Worm (Caenorhabditis elegans) whole organism, young adult: ENCODE data around the gene pak-2.

ENCODE experiments used
- D2030.7 ChIP-seq: fragments of 200-800 bp; sonication (Bioruptor generic); IDR thresholded peaks from 2 replicates; pipeline ENCODE4 v1.3.6; 2022; ENCODE audit warnings: missing genetic modification reagents, missing genetic modification characterization, missing compliant biosample characterization
- F33H1.4 ChIP-seq: fragments of 200-800 bp; sonication (Bioruptor generic); IDR thresholded peaks from 2 replicates; pipeline ENCODE4 v1.3.6; 2022; ENCODE audit warnings: missing genetic modification reagents, missing genetic modification characterization, missing compliant biosample characterization
- F57A8.1 ChIP-seq: fragments of 200-800 bp; sonication (Bioruptor generic); optimal IDR thresholded peaks from 2 replicates; lab custom pipeline; 2018; ENCODE audit warnings: mild to moderate bottlenecking, missing genetic modification characterization, moderate library complexity, missing compliant biosample characterization
- K11D2.4 ChIP-seq: fragments of 200-800 bp; sonication (Bioruptor generic); IDR thresholded peaks from 2 replicates; pipeline ENCODE4 v1.3.6; 2022; ENCODE audit warnings: missing genetic modification reagents, missing genetic modification characterization, missing compliant biosample characterization
- Y53G8AR.9 ChIP-seq: fragments of 200-800 bp; sonication (Bioruptor generic); conservative IDR thresholded peaks from 2 replicates; pipeline ENCODE4 v1.3.6; 2022; ENCODE audit warnings: missing genetic modification reagents, missing genetic modification characterization, missing compliant biosample characterization
- Y56A3A.18 ChIP-seq: fragments of 200-800 bp; sonication (Bioruptor generic); IDR thresholded peaks from 2 replicates; pipeline ENCODE4 v1.3.6; 2022; ENCODE audit warnings: missing genetic modification reagents, missing genetic modification characterization, missing compliant biosample characterization
- Y79H2A.3 ChIP-seq: fragments of 200-800 bp; sonication (Bioruptor generic); conservative IDR thresholded peaks from 2 replicates; pipeline ENCODE4 v1.3.6; 2022; ENCODE audit warnings: missing genetic modification reagents, missing genetic modification characterization, missing compliant biosample characterization
- bed-1 ChIP-seq: fragments of 200-800 bp; sonication (Bioruptor generic); IDR thresholded peaks from 2 replicates; pipeline ENCODE4 v1.3.6; 2022; ENCODE audit warnings: missing genetic modification reagents, missing genetic modification characterization, missing compliant biosample characterization
- ccch-3 ChIP-seq: fragments of 200-800 bp; sonication (Bioruptor generic); optimal IDR thresholded peaks from 2 replicates; lab custom pipeline; 2018; ENCODE audit warnings: mild to moderate bottlenecking, missing genetic modification characterization, missing compliant biosample characterization
- cebp-1 ChIP-seq, 2 experiments: fragments of 200-800 bp in 1 of 2; sonication (Bioruptor generic) in 1 of 2; sonication (generic microtip) in 1 of 2; IDR thresholded peaks in 1 of 2; optimal IDR thresholded peaks in 1 of 2; 2 replicates each; pipeline versions ENCODE4 v1.3.6 to Lab custom; 2017 to 2022; ENCODE audit warnings: missing compliant biosample characterization in 2 of 2, missing genetic modification characterization in 2 of 2, mild to moderate bottlenecking in 1 of 2, missing genetic modification reagents in 1 of 2, moderate library complexity in 1 of 2
- ceh-27 ChIP-seq: fragments of 200-800 bp; sonication (Bioruptor generic); optimal IDR thresholded peaks from 2 replicates; lab custom pipeline; 2018; ENCODE audit warnings: mild to moderate bottlenecking, missing genetic modification characterization, moderate library complexity, missing compliant biosample characterization
- dox-1 ChIP-seq: fragments of 200-800 bp; sonication (Bioruptor generic); IDR thresholded peaks from 2 replicates; pipeline ENCODE4 v1.3.6; 2022; ENCODE audit warnings: missing genetic modification reagents, missing genetic modification characterization, missing compliant biosample characterization
- egl-18 ChIP-seq: fragments of 200-800 bp; sonication (Bioruptor generic); IDR thresholded peaks from 2 replicates; pipeline ENCODE4 v1.3.6; 2022; ENCODE audit warnings: missing genetic modification reagents, missing genetic modification characterization, missing compliant biosample characterization
- egrh-3 ChIP-seq: fragments of 200-800 bp; sonication (Bioruptor generic); IDR thresholded peaks from 2 replicates; pipeline ENCODE4 v1.3.6; 2022; ENCODE audit warnings: missing genetic modification reagents, missing genetic modification characterization, missing compliant biosample characterization
- ekl-4 ChIP-seq: fragments of 200-800 bp; sonication (Bioruptor generic); IDR thresholded peaks from 2 replicates; pipeline ENCODE4 v1.3.6; 2022; ENCODE audit warnings: missing genetic modification reagents, missing genetic modification characterization, missing compliant biosample characterization
- him-1 ChIP-seq: sonication (generic microtip); optimal IDR thresholded peaks from 2 replicates; lab custom pipeline; 2016; ENCODE audit warnings: missing genotype, missing genetic modification reagents, missing genetic modification characterization, missing compliant biosample characterization
- hmg-1.2 ChIP-seq: fragments of 200-800 bp; sonication (Bioruptor generic); IDR thresholded peaks from 2 replicates; pipeline ENCODE4 v1.3.6; 2022; ENCODE audit warnings: missing genetic modification reagents, missing genetic modification characterization, missing compliant biosample characterization
- hrde-1 ChIP-seq: sonication (generic microtip); optimal IDR thresholded peaks from 2 replicates; lab custom pipeline; 2016; ENCODE audit warnings: missing genetic modification characterization, mild to moderate bottlenecking, missing compliant biosample characterization, moderate library complexity, missing genotype, missing genetic modification reagents, borderline replicate concordance
- hsf-1 ChIP-seq: fragments of 200-800 bp; sonication (Bioruptor generic); IDR thresholded peaks from 2 replicates; pipeline ENCODE4 v1.3.6; 2022; ENCODE audit warnings: missing genetic modification reagents, missing genetic modification characterization, missing compliant biosample characterization
- lin-35 ChIP-seq, 3 experiments: fragments of 150-350 bp in 2 of 3; sonication (generic microtip) in 1 of 3; optimal IDR thresholded peaks; 2 replicates each; lab custom pipeline; 2014 to 2018; ENCODE audit warnings: missing biosample characterization in 3 of 3, missing genetic modification characterization in 3 of 3, missing genetic modification reagents in 3 of 3
- lin-54 ChIP-seq: fragments of 200-800 bp; sonication (Bioruptor generic); optimal IDR thresholded peaks from 2 replicates; lab custom pipeline; 2018; ENCODE audit warnings: mild to moderate bottlenecking, missing genetic modification characterization, missing compliant biosample characterization
- lir-1 ChIP-seq: fragments of 200-800 bp; sonication (Bioruptor generic); conservative IDR thresholded peaks from 2 replicates; pipeline ENCODE4 v1.3.6; 2022; ENCODE audit warnings: missing genetic modification reagents, missing genetic modification characterization, missing compliant biosample characterization
- lsy-27 ChIP-seq: sonication (generic microtip); optimal IDR thresholded peaks from 2 replicates; lab custom pipeline; 2017; ENCODE audit warnings: missing genetic modification characterization, mild to moderate bottlenecking, missing compliant biosample characterization, antibody characterized with exemption, missing genotype, borderline replicate concordance; ENCODE audit not compliant: insufficient read depth
- madf-6 ChIP-seq: fragments of 200-800 bp; sonication (Bioruptor generic); IDR thresholded peaks from 2 replicates; pipeline ENCODE4 v1.3.6; 2022; ENCODE audit warnings: missing genetic modification reagents, missing genetic modification characterization, missing compliant biosample characterization
- mcd-1 ChIP-seq: fragments of 200-800 bp; sonication (Bioruptor generic); IDR thresholded peaks from 2 replicates; pipeline ENCODE4 v1.3.6; 2022; ENCODE audit warnings: missing genetic modification reagents, missing genetic modification characterization, missing compliant biosample characterization
- mel-28 ChIP-seq: sonication (generic microtip); optimal IDR thresholded peaks from 2 replicates; lab custom pipeline; 2016; ENCODE audit warnings: borderline replicate concordance, mild to moderate bottlenecking, missing genetic modification characterization, missing compliant biosample characterization
- nfya-2 ChIP-seq: fragments of 200-800 bp; sonication (Bioruptor generic); IDR thresholded peaks from 2 replicates; pipeline ENCODE4 v1.3.6; 2022; ENCODE audit warnings: missing genetic modification reagents, missing genetic modification characterization, missing compliant biosample characterization
- nfyb-1 ChIP-seq: fragments of 200-800 bp; sonication (Bioruptor generic); IDR thresholded peaks from 2 replicates; pipeline ENCODE4 v1.3.6; 2022; ENCODE audit warnings: missing genetic modification reagents, missing genetic modification characterization, missing compliant biosample characterization
- nhr-80 ChIP-seq: sonication (generic microtip); optimal IDR thresholded peaks from 2 replicates; lab custom pipeline; 2016; ENCODE audit warnings: missing genetic modification characterization, missing compliant biosample characterization
- rpc-1 ChIP-seq, 2 experiments: fragments of 150-350 bp in 1 of 2; sonication (generic microtip) in 1 of 2; optimal IDR thresholded peaks; 2 replicates each; lab custom pipeline; 2014 to 2018; ENCODE audit warnings: missing biosample characterization in 1 of 2, missing genetic modification characterization in 1 of 2, missing genetic modification reagents in 1 of 2, missing genotype in 1 of 2
- snpc-1.1 ChIP-seq: sonication (generic microtip); optimal IDR thresholded peaks from 2 replicates; lab custom pipeline; 2017; ENCODE audit warnings: missing genetic modification characterization, mild to moderate bottlenecking, missing compliant biosample characterization, antibody characterized with exemption, moderate library complexity, missing genotype, missing genetic modification reagents; ENCODE audit not compliant: insufficient read depth
- snpc-1.3 ChIP-seq: sonication (generic microtip); optimal IDR thresholded peaks from 2 replicates; lab custom pipeline; 2017; ENCODE audit warnings: missing genetic modification characterization, mild to moderate bottlenecking, missing compliant biosample characterization, antibody characterized with exemption, moderate library complexity, missing genotype, missing genetic modification reagents; ENCODE audit not compliant: insufficient read depth
- snpc-3.4 ChIP-seq: sonication (generic microtip); optimal IDR thresholded peaks from 2 replicates; lab custom pipeline; 2017; ENCODE audit warnings: missing genetic modification characterization, mild to moderate bottlenecking, missing compliant biosample characterization, antibody characterized with exemption, moderate library complexity, missing genotype, missing genetic modification reagents
- sptf-2 ChIP-seq: fragments of 200-800 bp; sonication (Bioruptor generic); optimal IDR thresholded peaks from 2 replicates; lab custom pipeline; 2018; ENCODE audit warnings: mild to moderate bottlenecking, missing genetic modification characterization, missing compliant biosample characterization
- tbp1 ChIP-seq: fragments of 200-800 bp; sonication (Bioruptor generic); optimal IDR thresholded peaks from 2 replicates; lab custom pipeline; 2018; ENCODE audit warnings: mild to moderate bottlenecking, missing genetic modification characterization, missing compliant biosample characterization
- tlf-1 ChIP-seq: fragments of 200-800 bp; sonication (Bioruptor generic); optimal IDR thresholded peaks from 2 replicates; lab custom pipeline; 2018; ENCODE audit warnings: mild to moderate bottlenecking, missing genetic modification characterization, missing compliant biosample characterization
- xnd-1 ChIP-seq: sonication (generic microtip); optimal IDR thresholded peaks from 2 replicates; lab custom pipeline; 2016; ENCODE audit warnings: missing genotype, missing genetic modification reagents, missing genetic modification characterization, missing compliant biosample characterization
- zim-3 ChIP-seq: sonication (generic microtip); optimal IDR thresholded peaks from 2 replicates; lab custom pipeline; 2017; ENCODE audit warnings: mild to moderate bottlenecking, missing genetic modification characterization, moderate library complexity, missing compliant biosample characterization
- ztf-28 ChIP-seq: fragments of 200-800 bp; sonication (Bioruptor generic); IDR thresholded peaks from 2 replicates; pipeline ENCODE4 v1.3.6; 2022; ENCODE audit warnings: missing genetic modification reagents, missing genetic modification characterization, missing compliant biosample characterization

The pak-2 gene

ce11 chrV:11080345-11081102 lies 41.3 kb upstream of the pak-2 start, which contains the start of gene act-1 (continued):
- no peak for TF ChIP-seq snpc-3.4 (tag; lab: Kevin White, UChicago)
- TF ChIP-seq nfya-2: no peak
- peak; percentile 23; the same call in 1 of the 2 replicates for TF ChIP-seq hmg-1.2 (GFP tag; lab: Robert Waterston, UW)
- TF ChIP-seq F33H1.4: no peak
- no peak for TF ChIP-seq ccch-3 (GFP tag; lab: Kevin White, UChicago)
- no peak for TF ChIP-seq mel-28 (tag; lab: Kevin White, UChicago)
- TF ChIP-seq hrde-1 (tag; lab: Kevin White, UChicago): no peak
- TF ChIP-seq hsf-1: no peak
- no peak for TF ChIP-seq cebp-1 (GFP tag; IDR thresholded peaks at IDR 0.05; lab: Robert Waterston, UW)
- peak; percentile 7 for TF ChIP-seq cebp-1 (tag; optimal IDR thresholded peaks at IDR 0.05; lab: Kevin White, UChicago)

- TF ChIP-seq D2030.7 (GFP tag; lab: Robert Waterston, UW) (no peak), cebp-1 (GFP tag; IDR thresholded peaks at IDR 0.05; lab: Robert Waterston, UW) (no peak), cebp-1 (tag; optimal IDR thresholded peaks at IDR 0.05; lab: Kevin White, UChicago) (peak; percentile 82), bed-1 (GFP tag; lab: Robert Waterston, UW) (no peak)
These were observed 39.6 kb upstream of the pak-2 start for ce11 chrV:11078874-11079273.

- peak; percentile 55 for TF ChIP-seq tlf-1
- peak; percentile 93 for TF ChIP-seq dox-1
- peak; percentile 76; the same call in 1 of the 2 replicates for TF ChIP-seq nfyb-1 (GFP tag; lab: Robert Waterston, UW)
- TF ChIP-seq lin-54 (GFP tag; lab: Kevin White, UChicago): peak; percentile 93
- TF ChIP-seq Y56A3A.18 (GFP tag; lab: Robert Waterston, UW): no peak
- peak; percentile 76 for TF ChIP-seq snpc-1.3 (tag; lab: Kevin White, UChicago)
- 0 out of 2 replicates have a peak, but pooled peaks have one; percentile 54 for TF ChIP-seq ztf-28 (GFP tag; lab: Robert Waterston, UW)
- peak; percentile 20 for TF ChIP-seq snpc-1.1 (tag; lab: Kevin White, UChicago)
- no peak for TF ChIP-seq lsy-27 (tag; lab: Kevin White, UChicago)
- TF ChIP-seq rpc-1 (optimal IDR thresholded peaks at IDR 0.05; lab: Kevin White, UChicago): peak; percentile 8
- TF ChIP-seq rpc-1 (tag; optimal IDR thresholded peaks at IDR 0.05; lab: Kevin White, UChicago): no peak
- peak; percentile 53 for TF ChIP-seq tbp1 (GFP tag; lab: Kevin White, UChicago)
- TF ChIP-seq egl-18 (GFP tag; lab: Robert Waterston, UW): no peak
- peak; percentile 95 for TF ChIP-seq mcd-1
- peak; percentile 59; the same call in 1 of the 2 replicates for TF ChIP-seq lir-1 (GFP tag; lab: Robert Waterston, UW)
- TF ChIP-seq ekl-4: peak; percentile 73
- no peak for TF ChIP-seq him-1 (tag; lab: Kevin White, UChicago)
- no peak for TF ChIP-seq sptf-2
- peak; percentile 77 for TF ChIP-seq Y53G8AR.9 (GFP tag; lab: Robert Waterston, UW)
- peak; percentile 83 for TF ChIP-seq snpc-3.4 (tag; lab: Kevin White, UChicago)
- TF ChIP-seq madf-6: peak; percentile 95
- 0 out of 2 replicates have a peak, but pooled peaks have one; percentile 33 for TF ChIP-seq K11D2.4 (GFP tag; lab: Robert Waterston, UW)
- no peak for TF ChIP-seq F57A8.1 (GFP tag; lab: Kevin White, UChicago)
- TF ChIP-seq xnd-1 (tag; lab: Kevin White, UChicago): peak; percentile 66
- TF ChIP-seq zim-3 (tag; lab: Kevin White, UChicago): no peak
- peak; percentile 54 to 72 (median 65) for TF ChIP-seq lin-35 (GFP tag; optimal IDR thresholded peaks at IDR 0.05; lab: Kevin White, UChicago)
- peak; percentile 67 for TF ChIP-seq ceh-27 (GFP tag; lab: Kevin White, UChicago)
- 0 out of 2 replicates have a peak, but pooled peaks have one; percentile 39 for TF ChIP-seq Y79H2A.3
- TF ChIP-seq hmg-1.2 (GFP tag; lab: Robert Waterston, UW): peak; percentile 40; the same call in 1 of the 2 replicates
- peak; percentile 42 for TF ChIP-seq nhr-80
- peak; percentile 38 for TF ChIP-seq hrde-1 (tag; lab: Kevin White, UChicago)
- peak; percentile 44; the same call in 1 of the 2 replicates for TF ChIP-seq egrh-3 (GFP tag; lab: Robert Waterston, UW)
These were observed 39.0 kb upstream of the pak-2 start, which contains the start of gene act-2 for ce11 chrV:11078104-11078724. Gene act-2 (minus strand): TSS chrV:11078154.
